Worm (Caenorhabditis elegans) whole organism, L4 larva: ENCODE results near the gene Y46E12BL.2.

Source experiments
- F10B5.3 ChIP-seq: sonication (generic microtip); optimal IDR thresholded peaks from 2 replicates; lab custom pipeline; 2016; ENCODE audit warnings: mild to moderate bottlenecking, missing genetic modification characterization, missing compliant biosample characterization
- F26F4.8 ChIP-seq: fragments of 200-800 bp; sonication (Bioruptor generic); conservative IDR thresholded peaks from 2 replicates; pipeline ENCODE4 v1.3.6; 2022; ENCODE audit warnings: missing genetic modification characterization, missing compliant biosample characterization
- F37D6.2 ChIP-seq: sonication (generic microtip); optimal IDR thresholded peaks from 2 replicates; lab custom pipeline; 2016; ENCODE audit warnings: mild to moderate bottlenecking, missing genetic modification characterization, missing compliant biosample characterization
- F49E8.2 ChIP-seq: sonication (generic microtip); optimal IDR thresholded peaks from 2 replicates; lab custom pipeline; 2016; ENCODE audit warnings: missing compliant biosample characterization, mild to moderate bottlenecking, missing genetic modification characterization, borderline replicate concordance
- R02D3.7 ChIP-seq: fragments of 150-350 bp; sonication (generic microtip); optimal IDR thresholded peaks from 3 replicates; lab custom pipeline; 2014; ENCODE audit warnings: missing biosample characterization, missing genetic modification characterization
- Y48G9A.11 ChIP-seq: fragments of 200-800 bp; sonication (Bioruptor generic); IDR thresholded peaks from 2 replicates; pipeline ENCODE4 v1.3.6; 2022; ENCODE audit warnings: missing genetic modification reagents, missing genetic modification characterization, missing compliant biosample characterization
- Y5F2A.4 ChIP-seq: fragments of 200-800 bp; sonication (Bioruptor generic); optimal IDR thresholded peaks from 2 replicates; lab custom pipeline; 2018; ENCODE audit warnings: mild to moderate bottlenecking, missing genetic modification characterization, missing compliant biosample characterization
- ZK337.2 ChIP-seq: fragments of 200-800 bp; sonication (Bioruptor generic); IDR thresholded peaks from 2 replicates; pipeline ENCODE4 v1.3.6; 2022; ENCODE audit warnings: missing genetic modification reagents, missing genetic modification characterization, missing compliant biosample characterization
- aha-1 ChIP-seq: fragments of 150-350 bp; peaks from one replicate; lab custom pipeline; 2014; ENCODE audit warnings: missing biosample characterization, missing genetic modification characterization
- arid-1 ChIP-seq: fragments of 200-800 bp; sonication (Bioruptor generic); conservative IDR thresholded peaks from 2 replicates; pipeline ENCODE4 v1.3.6; 2022; ENCODE audit warnings: missing genetic modification reagents, missing genetic modification characterization, missing compliant biosample characterization
- ceh-28 ChIP-seq: fragments of 150-350 bp; optimal IDR thresholded peaks from 2 replicates; lab custom pipeline; 2014; ENCODE audit warnings: missing biosample characterization, missing genetic modification reagents, missing genetic modification characterization
- ceh-32 ChIP-seq: sonication (generic microtip); optimal IDR thresholded peaks from 2 replicates; lab custom pipeline; 2016; ENCODE audit warnings: mild to moderate bottlenecking, missing genetic modification characterization, missing compliant biosample characterization; ENCODE audit not compliant: poor library complexity
- ceh-44 ChIP-seq: fragments of 200-800 bp; sonication (Bioruptor generic); IDR thresholded peaks from 2 replicates; pipeline ENCODE4 v1.3.6; 2022; ENCODE audit warnings: missing genetic modification reagents, missing genetic modification characterization, missing compliant biosample characterization
- ces-1 ChIP-seq: fragments of 150-350 bp; sonication (generic microtip); optimal IDR thresholded peaks from 4 replicates; lab custom pipeline; 2014; ENCODE audit warnings: missing biosample characterization, missing genetic modification reagents, missing genetic modification characterization
- daf-12 ChIP-seq: fragments of 150-350 bp; optimal IDR thresholded peaks from 2 replicates; lab custom pipeline; 2014; ENCODE audit warnings: missing biosample characterization, missing genetic modification reagents, missing genetic modification characterization
- daf-16 ChIP-seq, 3 experiments: sonication (generic microtip); optimal IDR thresholded peaks; 2 replicates each; lab custom pipeline; 2016 to 2017; ENCODE audit warnings: missing genetic modification characterization in 3 of 3, missing genetic modification reagents in 3 of 3, mild to moderate bottlenecking in 2 of 3, missing compliant biosample characterization in 2 of 3, missing biosample characterization in 1 of 3, moderate library complexity in 1 of 3
- daf-19 ChIP-seq: fragments of 200-800 bp; sonication (Bioruptor generic); conservative IDR thresholded peaks from 2 replicates; pipeline ENCODE4 v1.3.6; 2022; ENCODE audit warnings: missing genetic modification characterization, missing compliant biosample characterization
- daf-8 ChIP-seq: fragments of 200-800 bp; sonication (Bioruptor generic); IDR thresholded peaks from 2 replicates; pipeline ENCODE4 v1.3.6; 2022; ENCODE audit warnings: missing genetic modification characterization, missing compliant biosample characterization
- dmd-8 ChIP-seq: fragments of 200-800 bp; sonication (Bioruptor generic); IDR thresholded peaks from 2 replicates; pipeline ENCODE4 v1.3.6; 2022; ENCODE audit warnings: missing genetic modification characterization, missing compliant biosample characterization
- dpl-1 ChIP-seq: fragments of 150-350 bp; optimal IDR thresholded peaks from 2 replicates; lab custom pipeline; 2014; ENCODE audit warnings: missing biosample characterization, missing genetic modification reagents, missing genetic modification characterization
- dve-1 ChIP-seq: sonication (generic microtip); optimal IDR thresholded peaks from 2 replicates; lab custom pipeline; 2017; ENCODE audit warnings: antibody characterized with exemption, mild to moderate bottlenecking, missing genetic modification characterization, missing compliant biosample characterization; ENCODE audit not compliant: insufficient read depth
- egl-43 ChIP-seq: fragments of 200-800 bp; sonication (Bioruptor generic); IDR thresholded peaks from 2 replicates; pipeline ENCODE4 v1.3.6; 2022; ENCODE audit warnings: missing genetic modification reagents, missing genetic modification characterization, missing compliant biosample characterization
- fkh-10 ChIP-seq: fragments of 150-350 bp; optimal IDR thresholded peaks from 2 replicates; lab custom pipeline; 2014; ENCODE audit warnings: missing biosample characterization, missing genetic modification reagents, missing genetic modification characterization
- fos-1 ChIP-seq: fragments of 150-350 bp; optimal IDR thresholded peaks from 2 replicates; lab custom pipeline; 2014; ENCODE audit warnings: missing biosample characterization, missing genetic modification characterization
- gei-8 ChIP-seq: fragments of 200-800 bp; sonication (Bioruptor generic); optimal IDR thresholded peaks from 2 replicates; lab custom pipeline; 2018; ENCODE audit warnings: mild to moderate bottlenecking, missing genetic modification characterization, missing compliant biosample characterization
- hmg-1.1 ChIP-seq: fragments of 200-800 bp; sonication (Bioruptor generic); IDR thresholded peaks from 2 replicates; pipeline ENCODE4 v1.3.6; 2022; ENCODE audit warnings: missing genetic modification reagents, missing genetic modification characterization, missing compliant biosample characterization
- jun-1 ChIP-seq: fragments of 150-350 bp; optimal IDR thresholded peaks from 2 replicates; lab custom pipeline; 2014; ENCODE audit warnings: missing biosample characterization, missing genetic modification reagents, missing genetic modification characterization
- lin-15B ChIP-seq: fragments of 150-350 bp; sonication (generic microtip); optimal IDR thresholded peaks from 3 replicates; lab custom pipeline; 2014; ENCODE audit warnings: missing biosample characterization, missing genetic modification characterization
- lin-29 ChIP-seq: fragments of 200-800 bp; sonication (Bioruptor generic); IDR thresholded peaks from 2 replicates; pipeline ENCODE4 v1.3.6; 2022; ENCODE audit warnings: missing genetic modification reagents, missing genetic modification characterization, missing compliant biosample characterization
- mxl-2 ChIP-seq: fragments of 200-800 bp; sonication (Bioruptor generic); conservative IDR thresholded peaks from 2 replicates; pipeline ENCODE4 v1.3.6; 2022; ENCODE audit warnings: missing genetic modification reagents, missing genetic modification characterization, missing compliant biosample characterization
- mxl-3 ChIP-seq: fragments of 200-800 bp; sonication (Bioruptor generic); optimal IDR thresholded peaks from 2 replicates; lab custom pipeline; 2018; ENCODE audit warnings: mild to moderate bottlenecking, missing genetic modification characterization, missing compliant biosample characterization
- nhr-102 ChIP-seq: sonication (generic microtip); optimal IDR thresholded peaks from 2 replicates; lab custom pipeline; 2016; ENCODE audit warnings: mild to moderate bottlenecking, missing genetic modification characterization, moderate library complexity, missing compliant biosample characterization
- nhr-25 ChIP-seq: sonication (generic microtip); optimal IDR thresholded peaks from 2 replicates; lab custom pipeline; 2017; ENCODE audit warnings: missing genetic modification characterization, mild to moderate bottlenecking, missing compliant biosample characterization, antibody characterized with exemption, moderate library complexity, borderline replicate concordance; ENCODE audit not compliant: insufficient read depth
- nhr-41 ChIP-seq: fragments of 200-800 bp; sonication (Bioruptor generic); IDR thresholded peaks from 2 replicates; pipeline ENCODE4 v1.3.6; 2022; ENCODE audit warnings: missing genetic modification reagents, missing genetic modification characterization, missing compliant biosample characterization
- nhr-48 ChIP-seq: sonication (generic microtip); optimal IDR thresholded peaks from 2 replicates; lab custom pipeline; 2016; ENCODE audit warnings: mild to moderate bottlenecking, missing genetic modification characterization, missing compliant biosample characterization
- nhr-6 ChIP-seq: fragments of 150-350 bp; optimal IDR thresholded peaks from 2 replicates; lab custom pipeline; 2014; ENCODE audit warnings: missing biosample characterization, missing genetic modification characterization
- nhr-76 ChIP-seq: fragments of 150-350 bp; optimal IDR thresholded peaks from 2 replicates; lab custom pipeline; 2014; ENCODE audit warnings: missing biosample characterization, missing genetic modification characterization
- nhr-77 ChIP-seq: fragments of 150-350 bp; optimal IDR thresholded peaks from 2 replicates; lab custom pipeline; 2014; ENCODE audit warnings: missing biosample characterization, missing genetic modification characterization
- pha-4 ChIP-seq, 2 experiments: fragments of 150-350 bp in 1 of 2; fragments of 200-800 bp in 1 of 2; sonication (Bioruptor generic) in 1 of 2; IDR thresholded peaks in 1 of 2; optimal IDR thresholded peaks in 1 of 2; 2 replicates each; pipeline versions ENCODE4 v1.3.6 to Lab custom; 2014 to 2022; ENCODE audit warnings: missing genetic modification characterization in 2 of 2, missing genetic modification reagents in 2 of 2, missing biosample characterization in 1 of 2, missing compliant biosample characterization in 1 of 2
- php-3 ChIP-seq: fragments of 200-800 bp; sonication (Bioruptor generic); IDR thresholded peaks from 2 replicates; pipeline ENCODE4 v1.3.6; 2022; ENCODE audit warnings: missing genetic modification reagents, missing genetic modification characterization, missing compliant biosample characterization
- sdz-12 ChIP-seq: fragments of 200-800 bp; sonication (Bioruptor generic); optimal IDR thresholded peaks from 2 replicates; lab custom pipeline; 2018; ENCODE audit warnings: mild to moderate bottlenecking, missing genetic modification characterization, missing compliant biosample characterization
- skn-1 ChIP-seq: fragments of 150-350 bp; optimal IDR thresholded peaks from 2 replicates; lab custom pipeline; 2014; ENCODE audit warnings: missing biosample characterization, missing genetic modification characterization
- snpc-4 ChIP-seq: fragments of 150-350 bp; optimal IDR thresholded peaks from 2 replicates; lab custom pipeline; 2014; ENCODE audit warnings: missing biosample characterization, missing genetic modification characterization
- unc-130 ChIP-seq: sonication (generic microtip); optimal IDR thresholded peaks from 2 replicates; lab custom pipeline; 2016; ENCODE audit warnings: missing genetic modification reagents, missing genetic modification characterization, missing compliant biosample characterization
- unc-62 ChIP-seq, 3 experiments: fragments of 150-350 bp in 1 of 3; sonication (generic microtip); optimal IDR thresholded peaks in 2 of 3; peaks in 1 of 3; 1 replicate in 1 of 3; 2 replicates in 2 of 3; lab custom pipeline; 2014 to 2017; ENCODE audit warnings: missing biosample characterization in 3 of 3, missing genetic modification characterization in 3 of 3, missing genetic modification reagents in 3 of 3, missing genotype in 1 of 3
- zag-1 ChIP-seq: fragments of 150-350 bp; optimal IDR thresholded peaks from 2 replicates; lab custom pipeline; 2014; ENCODE audit warnings: missing biosample characterization, missing genetic modification characterization
- zip-11 ChIP-seq: fragments of 200-800 bp; sonication (Bioruptor generic); IDR thresholded peaks from 2 replicates; pipeline ENCODE4 v1.3.6; 2022; ENCODE audit warnings: missing genetic modification characterization, missing compliant biosample characterization
- ztf-11 ChIP-seq: fragments of 150-350 bp; optimal IDR thresholded peaks from 2 replicates; lab custom pipeline; 2014; ENCODE audit warnings: missing biosample characterization, missing genetic modification characterization

Y46E12BL.2 gene

DNA sequence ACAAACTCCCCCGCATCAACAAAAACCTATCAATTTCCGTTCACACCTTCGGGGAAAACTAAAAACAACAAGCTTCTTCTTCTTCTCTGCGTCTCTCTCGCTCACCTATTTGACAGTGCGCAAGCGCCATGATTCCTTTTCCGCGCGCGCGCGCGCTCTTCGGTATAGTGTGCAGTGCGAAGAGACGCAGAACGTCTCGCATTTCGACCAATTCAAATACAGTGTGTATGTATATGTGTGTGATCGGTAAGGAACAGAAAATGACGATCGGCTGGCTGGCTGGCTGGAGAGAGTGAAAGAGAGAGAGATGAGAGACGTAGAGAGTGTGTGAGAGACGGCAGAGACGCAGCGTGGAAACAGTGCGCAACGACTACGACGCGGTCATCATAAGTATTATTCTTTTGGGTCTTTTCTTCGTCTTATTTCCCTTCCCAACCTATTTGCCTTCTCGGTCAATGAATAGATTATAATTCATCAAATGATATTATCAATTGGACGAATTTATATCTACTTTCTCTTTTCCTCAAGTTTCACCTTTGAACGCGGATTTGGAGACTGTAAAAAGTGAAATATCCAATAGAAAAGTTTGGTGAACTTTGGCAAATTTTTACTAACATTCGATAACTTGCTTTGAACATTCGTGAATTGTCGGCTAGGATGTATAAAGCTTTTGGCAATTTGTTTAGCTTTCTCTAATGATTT lies 30.5 kb downstream of the Y46E12BL.2 start (continued):
- no peak for TF ChIP-seq ztf-11 (tag; lab: Kevin White, UChicago)
- TF ChIP-seq daf-16 (GFP tag; optimal IDR thresholded peaks at IDR 0.05; lab: Kevin White, UChicago) = no peak
- peak; percentile 88 for TF ChIP-seq daf-16 (tag; optimal IDR thresholded peaks at IDR 0.05; lab: Kevin White, UChicago)
- no peak for TF ChIP-seq ceh-32 (tag; lab: Kevin White, UChicago)
- no peak for TF ChIP-seq R02D3.7
- no peak for TF ChIP-seq zip-11 (GFP tag; lab: Robert Waterston, UW)
- TF ChIP-seq nhr-41 = 0 out of 2 replicates have a peak, but pooled peaks have one; percentile 31
- no peak for TF ChIP-seq daf-19 (GFP tag; lab: Robert Waterston, UW)
- no peak for TF ChIP-seq F49E8.2 (tag; lab: Kevin White, UChicago)
- no peak for TF ChIP-seq F26F4.8 (GFP tag; lab: Robert Waterston, UW)
- TF ChIP-seq snpc-4 = no peak
- no peak for TF ChIP-seq mxl-2 (GFP tag; lab: Robert Waterston, UW)
- TF ChIP-seq nhr-77 (tag; lab: Kevin White, UChicago) = peak; percentile 84
- TF ChIP-seq Y48G9A.11 (GFP tag; lab: Robert Waterston, UW) = no peak
- no peak for TF ChIP-seq F10B5.3 (tag; lab: Kevin White, UChicago)
- no peak for TF ChIP-seq dmd-8 (GFP tag; lab: Robert Waterston, UW)
- TF ChIP-seq ces-1 (GFP tag; lab: Kevin White, UChicago) = no peak
- peak; percentile 19 for TF ChIP-seq ceh-28
- peak; percentile 98 for TF ChIP-seq aha-1 (tag; lab: Kevin White, UChicago)
- TF ChIP-seq Y5F2A.4 = no peak
- peak; percentile 81 for TF ChIP-seq nhr-25 (tag; lab: Kevin White, UChicago)
- TF ChIP-seq nhr-48 (tag; lab: Kevin White, UChicago) = peak; percentile 69
- no peak for TF ChIP-seq nhr-76 (tag; lab: Kevin White, UChicago)
- no peak for TF ChIP-seq fos-1 (tag; lab: Kevin White, UChicago)
- no peak for TF ChIP-seq gei-8 (GFP tag; lab: Kevin White, UChicago)
- TF ChIP-seq lin-29 = no peak
- TF ChIP-seq unc-62 (GFP tag; optimal IDR thresholded peaks at IDR 0.05 in 1 of 2; lab: Kevin White, UChicago) = peak in 1 of 2 experiments; percentile 89
- TF ChIP-seq unc-62 (tag; optimal IDR thresholded peaks at IDR 0.05; lab: Kevin White, UChicago) = no peak
- no peak for TF ChIP-seq daf-8 (GFP tag; lab: Robert Waterston, UW)
- TF ChIP-seq skn-1 (tag; lab: Kevin White, UChicago) = no peak
- no peak for TF ChIP-seq ceh-44 (GFP tag; lab: Robert Waterston, UW)
- TF ChIP-seq zag-1 (tag; lab: Kevin White, UChicago) = no peak
- peak; percentile 17 for TF ChIP-seq dpl-1 (GFP tag; lab: Kevin White, UChicago)
- TF ChIP-seq fkh-10 = no peak
- TF ChIP-seq hmg-1.1 (GFP tag; lab: Robert Waterston, UW) = peak; percentile 68
- no peak; the same call in 1 of the 2 replicates for TF ChIP-seq pha-4 (GFP tag; IDR thresholded peaks at IDR 0.05; lab: Robert Waterston, UW)
- no peak for TF ChIP-seq pha-4 (tag; optimal IDR thresholded peaks at IDR 0.05; lab: Kevin White, UChicago)
- peak; percentile 5; the same call in 1 of the 2 replicates for TF ChIP-seq arid-1
- TF ChIP-seq php-3 = peak; percentile 68; the same call in 1 of the 2 replicates
- no peak for TF ChIP-seq ZK337.2 (GFP tag; lab: Robert Waterston, UW)
- peak; percentile 89 for TF ChIP-seq mxl-3
- no peak for TF ChIP-seq sdz-12 (GFP tag; lab: Kevin White, UChicago)
- TF ChIP-seq nhr-102 (tag; lab: Kevin White, UChicago) = peak; percentile 60
- no peak for TF ChIP-seq F37D6.2 (tag; lab: Kevin White, UChicago)
- TF ChIP-seq jun-1 = no peak
- no peak for TF ChIP-seq daf-12 (tag; lab: Kevin White, UChicago)
- TF ChIP-seq nhr-6 (tag; lab: Kevin White, UChicago) = peak; percentile 70
- TF ChIP-seq lin-15B (tag; lab: Kevin White, UChicago) = no peak
- TF ChIP-seq unc-130 (GFP tag; lab: Kevin White, UChicago) = no peak
- peak; percentile 73 for TF ChIP-seq egl-43 (GFP tag; lab: Robert Waterston, UW)
- peak; percentile 89 for TF ChIP-seq dve-1 (tag; lab: Kevin White, UChicago)
